Fruit fly (Drosophila melanogaster) whole organism, embryonic: Measurements from ENCODE around the gene CG33172.

Experiments used
- CG10267 ChIP-seq: fragments of 200-800 bp; sonication (Bioruptor generic); optimal IDR thresholded peaks from 2 replicates; lab custom pipeline; 2018; ENCODE audit warnings: missing biosample characterization, mild to moderate bottlenecking, missing genetic modification characterization, moderate library complexity
- CG11456 ChIP-seq: fragments of 200-800 bp; sonication (Bioruptor generic); IDR thresholded peaks from 3 replicates; pipeline ENCODE4 v1.3.6; 2022; ENCODE audit warnings: missing biosample characterization, missing genetic modification characterization
- CG11504 ChIP-seq: fragments of 200-800 bp; sonication (Bioruptor generic); optimal IDR thresholded peaks from 3 replicates; lab custom pipeline; 2019; ENCODE audit warnings: missing biosample characterization, mild to moderate bottlenecking, missing genetic modification characterization, moderate library complexity
- CG12236 ChIP-seq: fragments of 200-800 bp; sonication (Bioruptor generic); optimal IDR thresholded peaks from 2 replicates; lab custom pipeline; 2016; ENCODE audit warnings: missing biosample characterization, missing genetic modification characterization
- CG14050 ChIP-seq: fragments of 200-800 bp; sonication (Bioruptor generic); IDR thresholded peaks from 3 replicates; pipeline ENCODE4 v1.3.6; 2022; ENCODE audit warnings: missing biosample characterization, missing genetic modification characterization
- CG14667 ChIP-seq: fragments of 200-800 bp; sonication (Bioruptor generic); IDR thresholded peaks from 2 replicates; pipeline ENCODE4 v1.3.6; 2022; ENCODE audit warnings: missing biosample characterization, missing genetic modification characterization
- CG15479 ChIP-seq: fragments of 200-800 bp; sonication (Bioruptor generic); optimal IDR thresholded peaks from 3 replicates; lab custom pipeline; 2019; ENCODE audit warnings: missing biosample characterization, mild to moderate bottlenecking, missing genetic modification characterization, moderate library complexity
- CG1602 ChIP-seq: fragments of 200-800 bp; sonication (Bioruptor generic); optimal IDR thresholded peaks from 3 replicates; lab custom pipeline; 2016; ENCODE audit warnings: missing biosample characterization, missing genetic modification characterization
- CG1832 ChIP-seq: fragments of 200-800 bp; sonication (Bioruptor generic); optimal IDR thresholded peaks from 2 replicates; lab custom pipeline; 2017; ENCODE audit warnings: missing biosample characterization, mild to moderate bottlenecking, missing genetic modification characterization, inconsistent platforms
- CG18599 ChIP-seq: fragments of 200-800 bp; sonication (Bioruptor generic); optimal IDR thresholded peaks from 3 replicates; lab custom pipeline; 2017; ENCODE audit warnings: missing biosample characterization, missing genetic modification characterization, mild to moderate bottlenecking, moderate library complexity, missing genetic modification reagents
- CG2120 ChIP-seq: fragments of 200-800 bp; sonication (Bioruptor generic); optimal IDR thresholded peaks from 3 replicates; lab custom pipeline; 2016; ENCODE audit warnings: missing biosample characterization, missing genetic modification characterization
- CG2678 ChIP-seq: fragments of 200-800 bp; sonication (Bioruptor generic); optimal IDR thresholded peaks from 3 replicates; lab custom pipeline; 2019; ENCODE audit warnings: missing biosample characterization, mild to moderate bottlenecking, missing genetic modification characterization, moderate library complexity
- CG32772 ChIP-seq: fragments of 200-800 bp; sonication (Bioruptor generic); IDR thresholded peaks from 2 replicates; pipeline ENCODE4 v1.3.6; 2022; ENCODE audit warnings: missing biosample characterization, missing genetic modification characterization
- CG3281 ChIP-seq: fragments of 200-800 bp; sonication (Bioruptor generic); optimal IDR thresholded peaks from 3 replicates; lab custom pipeline; 2017; ENCODE audit warnings: missing biosample characterization, mild to moderate bottlenecking, missing genetic modification characterization
- CG3995 ChIP-seq: fragments of 200-800 bp; sonication (Bioruptor generic); optimal IDR thresholded peaks from 3 replicates; lab custom pipeline; 2016; ENCODE audit warnings: missing biosample characterization, missing genetic modification characterization
- CG4707 ChIP-seq: fragments of 200-800 bp; sonication (Bioruptor generic); optimal IDR thresholded peaks from 2 replicates; lab custom pipeline; 2018; ENCODE audit warnings: missing biosample characterization, mild to moderate bottlenecking, missing genetic modification characterization, moderate library complexity
- CG5180 ChIP-seq: fragments of 200-800 bp; sonication (Bioruptor generic); optimal IDR thresholded peaks from 3 replicates; lab custom pipeline; 2017; ENCODE audit warnings: missing biosample characterization, missing genetic modification characterization, mild to moderate bottlenecking, moderate library complexity, missing genetic modification reagents
- CG6683 ChIP-seq: fragments of 200-800 bp; sonication (Bioruptor generic); optimal IDR thresholded peaks from 2 replicates; lab custom pipeline; 2017; ENCODE audit warnings: missing biosample characterization, mild to moderate bottlenecking, missing genetic modification characterization, missing genetic modification reagents
- CG7839 ChIP-seq: fragments of 200-800 bp; sonication (Bioruptor generic); optimal IDR thresholded peaks from 3 replicates; lab custom pipeline; 2018; ENCODE audit warnings: missing biosample characterization, mild to moderate bottlenecking, missing genetic modification characterization, moderate library complexity
- CHES-1-like ChIP-seq: fragments of 200-800 bp; sonication (Bioruptor generic); optimal IDR thresholded peaks from 2 replicates; lab custom pipeline; 2016; ENCODE audit warnings: missing biosample characterization, missing genetic modification characterization
- Doc2 ChIP-seq: fragments of 200-800 bp; sonication (Bioruptor generic); IDR thresholded peaks from 2 replicates; pipeline ENCODE4 v1.3.6; 2022; ENCODE audit warnings: missing biosample characterization, missing genetic modification characterization
- Dref ChIP-seq: fragments of 200-800 bp; sonication (Bioruptor generic); IDR thresholded peaks from 2 replicates; pipeline ENCODE4 v1.3.6; 2022; ENCODE audit warnings: missing biosample characterization, missing genetic modification characterization
- Fer1 ChIP-seq: fragments of 200-800 bp; sonication (Bioruptor generic); optimal IDR thresholded peaks from 2 replicates; lab custom pipeline; 2017; ENCODE audit warnings: missing biosample characterization, mild to moderate bottlenecking, missing genetic modification characterization
- Fer3 ChIP-seq: fragments of 200-800 bp; sonication (Bioruptor generic); optimal IDR thresholded peaks from 2 replicates; lab custom pipeline; 2018; ENCODE audit warnings: missing biosample characterization, mild to moderate bottlenecking, missing genetic modification characterization, moderate library complexity
- Hr39 ChIP-seq: fragments of >200 bp; optimal IDR thresholded peaks from 2 replicates; lab custom pipeline; 2017
- Lhr ChIP-seq: fragments of 200-800 bp; sonication (Bioruptor generic); optimal IDR thresholded peaks from 3 replicates; lab custom pipeline; 2017; ENCODE audit warnings: mild to moderate bottlenecking, missing biosample characterization, missing genetic modification reagents, missing genetic modification characterization
- Meics ChIP-seq: fragments of 200-800 bp; sonication (Bioruptor generic); optimal IDR thresholded peaks from 2 replicates; lab custom pipeline; 2017; ENCODE audit warnings: missing biosample characterization, mild to moderate bottlenecking, missing genetic modification characterization
- Myb ChIP-seq: fragments of 200-800 bp; sonication (Bioruptor generic); optimal IDR thresholded peaks from 2 replicates; lab custom pipeline; 2016; ENCODE audit warnings: missing biosample characterization, missing genetic modification characterization
- Taf1 ChIP-seq: fragments of 200-800 bp; sonication (Bioruptor generic); IDR thresholded peaks from 2 replicates; pipeline ENCODE4 v1.3.6; 2022; ENCODE audit warnings: missing biosample characterization, missing genetic modification characterization
- Vsx1 ChIP-seq: fragments of 200-800 bp; sonication (Bioruptor generic); optimal IDR thresholded peaks from 2 replicates; lab custom pipeline; 2017; ENCODE audit warnings: missing biosample characterization, mild to moderate bottlenecking, missing genetic modification characterization, missing genetic modification reagents
- az2 ChIP-seq: fragments of 200-800 bp; sonication (Bioruptor generic); optimal IDR thresholded peaks from 3 replicates; lab custom pipeline; 2016; ENCODE audit warnings: missing biosample characterization, missing genetic modification characterization
- crp ChIP-seq, 2 experiments: fragments of 200-800 bp; sonication (Bioruptor generic); optimal IDR thresholded peaks; 2 replicates in 1 of 2; 3 replicates in 1 of 2; lab custom pipeline; 2017; ENCODE audit warnings: missing biosample characterization in 2 of 2, missing genetic modification characterization in 2 of 2, mild to moderate bottlenecking in 1 of 2, moderate library complexity in 1 of 2
- dati ChIP-seq: fragments of 200-800 bp; sonication (Bioruptor generic); IDR thresholded peaks from 2 replicates; pipeline ENCODE4 v1.3.6; 2022; ENCODE audit warnings: missing biosample characterization, missing genetic modification characterization
- esg ChIP-seq: fragments of 200-800 bp; sonication (Bioruptor generic); conservative IDR thresholded peaks from 2 replicates; pipeline ENCODE4 v1.3.6; 2022; ENCODE audit warnings: missing biosample characterization, missing genetic modification characterization
- fd102C ChIP-seq: fragments of 200-800 bp; sonication (Bioruptor generic); optimal IDR thresholded peaks from 2 replicates; lab custom pipeline; 2018; ENCODE audit warnings: missing biosample characterization, mild to moderate bottlenecking, missing genetic modification characterization, moderate library complexity
- fd3F ChIP-seq: fragments of 200-800 bp; sonication (Bioruptor generic); optimal IDR thresholded peaks from 2 replicates; lab custom pipeline; 2018; ENCODE audit warnings: missing biosample characterization, mild to moderate bottlenecking, missing genetic modification characterization, moderate library complexity
- gce ChIP-seq: fragments of 200-800 bp; sonication (Bioruptor generic); IDR thresholded peaks from 3 replicates; pipeline ENCODE4 v1.3.6; 2022; ENCODE audit warnings: missing biosample characterization, missing genetic modification characterization
- h ChIP-seq: fragments of >200 bp; optimal IDR thresholded peaks from 2 replicates; lab custom pipeline; 2017
- her ChIP-seq: fragments of 200-800 bp; sonication (Bioruptor generic); optimal IDR thresholded peaks from 2 replicates; lab custom pipeline; 2016; ENCODE audit warnings: missing biosample characterization, missing genetic modification characterization
- jumu ChIP-seq: fragments of 200-800 bp; sonication (Bioruptor generic); optimal IDR thresholded peaks from 3 replicates; lab custom pipeline; 2016; ENCODE audit warnings: missing biosample characterization, missing genetic modification characterization
- lab ChIP-seq: fragments of 200-800 bp; sonication (Bioruptor generic); optimal IDR thresholded peaks from 3 replicates; lab custom pipeline; 2017; ENCODE audit warnings: missing biosample characterization, missing genetic modification characterization, mild to moderate bottlenecking, moderate library complexity, missing genetic modification reagents
- lbe ChIP-seq: fragments of 200-800 bp; sonication (Bioruptor generic); optimal IDR thresholded peaks from 2 replicates; lab custom pipeline; 2016; ENCODE audit warnings: missing biosample characterization, mild to moderate bottlenecking, missing genetic modification characterization
- onecut ChIP-seq: fragments of 200-800 bp; sonication (Bioruptor generic); IDR thresholded peaks from 2 replicates; pipeline ENCODE4 v1.3.6; 2022; ENCODE audit warnings: missing biosample characterization, missing genetic modification characterization
- prd ChIP-seq, 3 experiments: fragments of >200 bp in 2 of 3; fragments of 200-800 bp in 1 of 3; sonication (Bioruptor generic) in 1 of 3; optimal IDR thresholded peaks in 2 of 3; IDR thresholded peaks in 1 of 3; 2 replicates in 2 of 3; 3 replicates in 1 of 3; pipeline versions ENCODE4 v1.3.6 to Lab custom; 2017 to 2022; ENCODE audit warnings: missing biosample characterization in 1 of 3, missing genetic modification characterization in 1 of 3
- pum ChIP-seq: fragments of 200-800 bp; sonication (Bioruptor generic); optimal IDR thresholded peaks from 2 replicates; lab custom pipeline; 2016; ENCODE audit warnings: missing biosample characterization, missing genetic modification characterization
- ranshi ChIP-seq: fragments of 200-800 bp; sonication (Bioruptor generic); IDR thresholded peaks from 2 replicates; pipeline ENCODE4 v1.3.6; 2022; ENCODE audit warnings: missing biosample characterization, missing genetic modification characterization
- sisA ChIP-seq: fragments of 200-800 bp; sonication (Bioruptor generic); IDR thresholded peaks from 2 replicates; pipeline ENCODE4 v1.3.6; 2022; ENCODE audit warnings: missing biosample characterization, missing genetic modification characterization
- so ChIP-seq: fragments of 200-800 bp; sonication (Bioruptor generic); IDR thresholded peaks from 3 replicates; pipeline ENCODE4 v1.3.6; 2022; ENCODE audit warnings: missing biosample characterization, missing genetic modification characterization
- tgo ChIP-seq: fragments of 200-800 bp; sonication (Bioruptor generic); IDR thresholded peaks from 3 replicates; pipeline ENCODE4 v1.3.6; 2022; ENCODE audit warnings: missing biosample characterization, missing genetic modification characterization
- usp ChIP-seq: fragments of >200 bp; optimal IDR thresholded peaks from 2 replicates; lab custom pipeline; 2017; ENCODE audit warnings: missing biosample characterization, missing genetic modification characterization

Gene CG33172

dm6 chrX:15738890-15739550, 30.4 kb upstream of the CG33172 start, which contains the start of the genes CG11679 and CG8206 (continued):
- TF ChIP-seq CG3995 (peak; percentile 86), Meics (GFP tag; lab: Kevin White, UChicago) (peak; percentile 43), az2 (GFP tag; lab: Kevin White, UChicago) (no peak), CG32772 (GFP tag; lab: Robert Waterston, UW) (0 out of 2 replicates have a peak, but pooled peaks have one; percentile 30), CG3281 (peak; percentile 15), Fer3 (peak; percentile 3), Doc2 (GFP tag; lab: Robert Waterston, UW) (no peak), CG1602 (GFP tag; lab: Kevin White, UChicago) (no peak), CG6683 (GFP tag; lab: Kevin White, UChicago) (no peak), CG14050 (GFP tag; lab: Robert Waterston, UW) (no peak), Hr39 (no peak), h (no peak), Dref (GFP tag; lab: Robert Waterston, UW) (peak; percentile 73), CG15479 (GFP tag; lab: Kevin White, UChicago) (peak; percentile 47), Myb (GFP tag; lab: Kevin White, UChicago) (peak; percentile 83), CG12236 (GFP tag; lab: Kevin White, UChicago) (no peak), Taf1 (GFP tag; lab: Robert Waterston, UW) (no peak), fd3F (GFP tag; lab: Kevin White, UChicago) (no peak), esg (GFP tag; lab: Robert Waterston, UW) (no peak), CG7839 (tag; lab: Kevin White, UChicago) (peak; percentile 49), ranshi (GFP tag; lab: Robert Waterston, UW) (peak; percentile 39; the same call in 1 of the 2 replicates), CG14667 (GFP tag; lab: Robert Waterston, UW) (no peak), onecut (GFP tag; lab: Robert Waterston, UW) (no peak), CG5180 (GFP tag; lab: Kevin White, UChicago) (no peak), dati (GFP tag; lab: Robert Waterston, UW) (no peak), CG2120 (GFP tag; lab: Kevin White, UChicago) (peak; percentile 66), gce (GFP tag; lab: Robert Waterston, UW) (no peak), prd (optimal IDR thresholded peaks at IDR 0.05; lab: Kevin White, UChicago) (no peak), prd (GFP tag; IDR thresholded peaks at IDR 0.05; lab: Robert Waterston, UW) (peak; percentile 47; the same call in 1 of the 3 replicates), fd102C (GFP tag; lab: Kevin White, UChicago) (no peak), CG11456 (GFP tag; lab: Robert Waterston, UW) (no peak), Lhr (no peak), tgo (GFP tag; lab: Robert Waterston, UW) (peak; percentile 45; the same call in 1 of the 3 replicates), lbe (GFP tag; lab: Kevin White, UChicago) (no peak), her (GFP tag; lab: Kevin White, UChicago) (peak; percentile 14), Vsx1 (no peak), CG2678 (tag; lab: Kevin White, UChicago) (peak; percentile 60), CG1832 (GFP tag; lab: Kevin White, UChicago) (no peak), lab (no peak), so (GFP tag; lab: Robert Waterston, UW) (no peak), jumu (GFP tag; lab: Kevin White, UChicago) (peak; percentile 51), CG4707 (GFP tag; lab: Kevin White, UChicago) (no peak), CHES-1-like (peak; percentile 54), CG11504 (no peak), sisA (GFP tag; lab: Robert Waterston, UW) (no peak), crp (GFP tag; optimal IDR thresholded peaks at IDR 0.05; lab: Kevin White, UChicago) (peak in 1 of 2 experiments; percentile 86), usp (GFP tag; lab: Kevin White, UChicago) (no peak), Fer1 (GFP tag; lab: Kevin White, UChicago) (peak; percentile 36), CG18599 (GFP tag; lab: Kevin White, UChicago) (no peak), CG10267 (tag; lab: Kevin White, UChicago) (peak; percentile 22), pum (peak; percentile 54)
